Worm (Caenorhabditis elegans) whole organism, L1 larva: Measurements from ENCODE around the gene tbx-33.

ENCODE experiments used
- C04F5.9 ChIP-seq: sonication (generic microtip); optimal IDR thresholded peaks from 2 replicates; lab custom pipeline; 2016; ENCODE audit warnings: missing genetic modification characterization, missing compliant biosample characterization
- C16A3.4 ChIP-seq: fragments of 150-350 bp; optimal IDR thresholded peaks from 2 replicates; lab custom pipeline; 2014; ENCODE audit warnings: missing biosample characterization, missing genetic modification characterization
- C34B4.2 ChIP-seq: sonication (generic microtip); optimal IDR thresholded peaks from 2 replicates; lab custom pipeline; 2017; ENCODE audit warnings: mild to moderate bottlenecking, missing genetic modification characterization, missing compliant biosample characterization
- Y116A8C.19 ChIP-seq: sonication (generic microtip); optimal IDR thresholded peaks from 2 replicates; lab custom pipeline; 2016; ENCODE audit warnings: missing compliant biosample characterization, missing genetic modification characterization, borderline replicate concordance
- aha-1 ChIP-seq: fragments of 150-350 bp; optimal IDR thresholded peaks from 2 replicates; lab custom pipeline; 2014; ENCODE audit warnings: missing biosample characterization, missing genetic modification characterization
- aly-2 ChIP-seq: fragments of 150-350 bp; optimal IDR thresholded peaks from 2 replicates; lab custom pipeline; 2014; ENCODE audit warnings: missing biosample characterization, missing genetic modification characterization
- ama-1 ChIP-seq: fragments of 150-350 bp; optimal IDR thresholded peaks from 2 replicates; lab custom pipeline; 2014
- blmp-1 ChIP-seq: fragments of 150-350 bp; optimal IDR thresholded peaks from 2 replicates; lab custom pipeline; 2014; ENCODE audit warnings: missing biosample characterization, missing genetic modification characterization
- ceh-8 ChIP-seq: fragments of 200-800 bp; sonication (Bioruptor generic); optimal IDR thresholded peaks from 2 replicates; lab custom pipeline; 2018; ENCODE audit warnings: mild to moderate bottlenecking, missing genetic modification characterization, moderate library complexity, missing compliant biosample characterization
- ceh-88 ChIP-seq: fragments of 200-800 bp; sonication (Bioruptor generic); IDR thresholded peaks from 2 replicates; pipeline ENCODE4 v1.3.6; 2022; ENCODE audit warnings: missing genetic modification characterization, missing compliant biosample characterization
- ceh-90 ChIP-seq: sonication (generic microtip); optimal IDR thresholded peaks from 2 replicates; lab custom pipeline; 2016; ENCODE audit warnings: missing genetic modification characterization, missing compliant biosample characterization
- efl-3 ChIP-seq: fragments of 200-800 bp; sonication (Bioruptor generic); optimal IDR thresholded peaks from 2 replicates; lab custom pipeline; 2018; ENCODE audit warnings: mild to moderate bottlenecking, missing genetic modification characterization, missing compliant biosample characterization
- egl-13 ChIP-seq: sonication (generic microtip); optimal IDR thresholded peaks from 2 replicates; lab custom pipeline; 2016; ENCODE audit warnings: missing genotype, missing genetic modification reagents, missing genetic modification characterization, missing compliant biosample characterization
- elt-2 ChIP-seq: sonication (generic microtip); optimal IDR thresholded peaks from 2 replicates; lab custom pipeline; 2016; ENCODE audit warnings: missing genetic modification characterization, mild to moderate bottlenecking, inconsistent platforms, missing compliant biosample characterization, missing genetic modification reagents
- elt-3 ChIP-seq, 6 experiments: fragments of 150-350 bp in 1 of 6; sonication (generic microtip); optimal IDR thresholded peaks; 2 replicates each; lab custom pipeline; 2017 to 2018; ENCODE audit warnings: missing biosample characterization in 6 of 6, missing genetic modification characterization in 6 of 6, inconsistent platforms in 1 of 6
- ets-5 ChIP-seq: fragments of 200-800 bp; sonication (Bioruptor generic); IDR thresholded peaks from 2 replicates; pipeline ENCODE4 v1.3.6; 2022; ENCODE audit warnings: missing genetic modification characterization, missing compliant biosample characterization
- fkh-8 ChIP-seq: sonication (generic microtip); optimal IDR thresholded peaks from 2 replicates; lab custom pipeline; 2016; ENCODE audit warnings: mild to moderate bottlenecking, missing genetic modification characterization, missing compliant biosample characterization
- hpl-2 ChIP-seq: fragments of 150-350 bp; optimal IDR thresholded peaks from 2 replicates; lab custom pipeline; 2014; ENCODE audit warnings: missing biosample characterization, missing genetic modification reagents, missing genetic modification characterization
- irx-1 ChIP-seq: sonication (generic microtip); optimal IDR thresholded peaks from 2 replicates; lab custom pipeline; 2016; ENCODE audit warnings: missing genetic modification characterization, missing compliant biosample characterization
- isw-1 ChIP-seq: fragments of 200-800 bp; sonication (Bioruptor generic); IDR thresholded peaks from 2 replicates; pipeline ENCODE4 v1.3.6; 2022; ENCODE audit warnings: missing genetic modification characterization, missing compliant biosample characterization
- lin-13 ChIP-seq: fragments of 150-350 bp; optimal IDR thresholded peaks from 2 replicates; lab custom pipeline; 2014; ENCODE audit warnings: missing biosample characterization, missing genetic modification reagents, missing genetic modification characterization
- lin-15B ChIP-seq: fragments of 150-350 bp; sonication (generic microtip); optimal IDR thresholded peaks from 3 replicates; lab custom pipeline; 2014; ENCODE audit warnings: missing biosample characterization, missing genetic modification characterization
- mab-9 ChIP-seq: fragments of 200-800 bp; sonication (Bioruptor generic); IDR thresholded peaks from 2 replicates; pipeline ENCODE4 v1.3.6; 2022; ENCODE audit warnings: missing genetic modification reagents, missing genetic modification characterization, missing compliant biosample characterization
- mep-1 ChIP-seq: fragments of 150-350 bp; optimal IDR thresholded peaks from 2 replicates; lab custom pipeline; 2014; ENCODE audit warnings: missing biosample characterization, missing genetic modification characterization
- nhr-11 ChIP-seq: fragments of 150-350 bp; optimal IDR thresholded peaks from 2 replicates; lab custom pipeline; 2014; ENCODE audit warnings: missing biosample characterization, missing genetic modification characterization
- nhr-12 ChIP-seq: sonication (generic microtip); optimal IDR thresholded peaks from 2 replicates; lab custom pipeline; 2017; ENCODE audit warnings: missing biosample characterization, missing genetic modification characterization
- nhr-20 ChIP-seq: sonication (generic microtip); optimal IDR thresholded peaks from 2 replicates; lab custom pipeline; 2016; ENCODE audit warnings: mild to moderate bottlenecking, missing genetic modification characterization, missing compliant biosample characterization
- nhr-47 ChIP-seq: sonication (generic microtip); optimal IDR thresholded peaks from 2 replicates; lab custom pipeline; 2016; ENCODE audit warnings: mild to moderate bottlenecking, missing genetic modification characterization, moderate library complexity, missing compliant biosample characterization
- nhr-77 ChIP-seq: fragments of 150-350 bp; optimal IDR thresholded peaks from 2 replicates; lab custom pipeline; 2014; ENCODE audit warnings: missing biosample characterization, missing genetic modification characterization
- nhr-90 ChIP-seq: sonication (generic microtip); optimal IDR thresholded peaks from 2 replicates; lab custom pipeline; 2016; ENCODE audit warnings: mild to moderate bottlenecking, missing genetic modification characterization, missing compliant biosample characterization; ENCODE audit not compliant: poor library complexity
- pqm-1 ChIP-seq: sonication (generic microtip); optimal IDR thresholded peaks from 3 replicates; lab custom pipeline; 2017; ENCODE audit warnings: missing biosample characterization, missing genetic modification characterization
- rnt-1 ChIP-seq: sonication (generic microtip); optimal IDR thresholded peaks from 2 replicates; lab custom pipeline; 2016; ENCODE audit warnings: mild to moderate bottlenecking, missing genetic modification characterization, moderate library complexity, missing compliant biosample characterization
- skn-1 ChIP-seq: fragments of 150-350 bp; optimal IDR thresholded peaks from 2 replicates; lab custom pipeline; 2014; ENCODE audit warnings: missing biosample characterization, missing genetic modification characterization
- snu-23 ChIP-seq: sonication (generic microtip); optimal IDR thresholded peaks from 2 replicates; lab custom pipeline; 2016; ENCODE audit warnings: missing genetic modification characterization, missing compliant biosample characterization
- sptf-1 ChIP-seq: fragments of 150-350 bp; optimal IDR thresholded peaks from 2 replicates; lab custom pipeline; 2014; ENCODE audit warnings: missing biosample characterization, missing genetic modification characterization
- sup-37 ChIP-seq: fragments of 200-800 bp; sonication (Bioruptor generic); optimal IDR thresholded peaks from 2 replicates; lab custom pipeline; 2018; ENCODE audit warnings: mild to moderate bottlenecking, missing genetic modification characterization, missing compliant biosample characterization
- swsn-7 ChIP-seq: sonication (generic microtip); optimal IDR thresholded peaks from 2 replicates; lab custom pipeline; 2016; ENCODE audit warnings: missing genetic modification characterization, missing compliant biosample characterization
- tlp-1 ChIP-seq: fragments of 150-350 bp; optimal IDR thresholded peaks from 2 replicates; lab custom pipeline; 2014; ENCODE audit warnings: missing biosample characterization, missing genetic modification characterization
- unc-130 ChIP-seq: fragments of 150-350 bp; optimal IDR thresholded peaks from 2 replicates; lab custom pipeline; 2017; ENCODE audit warnings: missing biosample characterization, missing genetic modification characterization, inconsistent platforms
- unc-30 ChIP-seq: sonication (generic microtip); optimal IDR thresholded peaks from 2 replicates; lab custom pipeline; 2017; ENCODE audit warnings: missing biosample characterization, missing genetic modification characterization
- unc-86 ChIP-seq: sonication (generic microtip); optimal IDR thresholded peaks from 2 replicates; lab custom pipeline; 2016; ENCODE audit warnings: missing genetic modification characterization, missing compliant biosample characterization
- xbp-1 ChIP-seq: sonication (generic microtip); optimal IDR thresholded peaks from 2 replicates; lab custom pipeline; 2016; ENCODE audit warnings: missing genetic modification characterization, missing compliant biosample characterization
- zag-1 ChIP-seq: fragments of 150-350 bp; optimal IDR thresholded peaks from 2 replicates; lab custom pipeline; 2014; ENCODE audit warnings: missing biosample characterization, missing genetic modification characterization
- ztf-4 ChIP-seq: fragments of 150-350 bp; optimal IDR thresholded peaks from 2 replicates; lab custom pipeline; 2014; ENCODE audit warnings: missing biosample characterization, missing genetic modification characterization

Gene tbx-33

DNA sequence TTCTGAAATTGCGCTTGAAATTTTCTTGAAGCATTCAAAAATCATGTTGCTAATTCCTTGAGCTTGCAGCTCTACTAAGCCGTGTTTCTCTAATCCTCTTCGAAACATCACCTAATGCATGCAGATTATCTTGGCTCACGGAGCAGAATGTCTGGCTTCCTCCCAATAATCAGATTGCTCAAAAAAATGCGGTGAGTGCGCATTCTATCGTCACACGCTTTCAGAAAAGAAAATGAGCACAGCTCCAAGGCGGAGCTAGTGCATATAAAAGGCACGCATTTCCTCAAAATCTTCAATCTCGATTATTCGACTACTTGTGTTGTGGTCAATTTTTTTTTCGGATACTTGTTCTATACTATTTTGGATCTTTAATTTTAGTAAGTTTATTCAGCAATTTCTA is 4.7 kb upstream of the tbx-33 start (continued):
- no peak for TF ChIP-seq unc-30
- TF ChIP-seq lin-13 (GFP tag; lab: Kevin White, UChicago) = no peak
- peak; percentile 53 for TF ChIP-seq swsn-7 (tag; lab: Kevin White, UChicago)
- TF ChIP-seq rnt-1 = no peak
- TF ChIP-seq isw-1 = no peak; the same call in 1 of the 2 replicates
- no peak for TF ChIP-seq nhr-12 (tag; lab: Kevin White, UChicago)
- TF ChIP-seq lin-15B (tag; lab: Kevin White, UChicago) = no peak
- no peak for TF ChIP-seq nhr-90 (tag; lab: Kevin White, UChicago)
- TF ChIP-seq irx-1 (tag; lab: Kevin White, UChicago) = no peak
- no peak for TF ChIP-seq C04F5.9 (tag; lab: Kevin White, UChicago)
- peak; percentile 81 for TF ChIP-seq egl-13
- no peak for TF ChIP-seq nhr-77 (tag; lab: Kevin White, UChicago)
- TF ChIP-seq mep-1 = peak; percentile 36
- TF ChIP-seq ztf-4 (tag; lab: Kevin White, UChicago) = no peak
- TF ChIP-seq C34B4.2 = no peak
- peak; percentile 49 for TF ChIP-seq ama-1 (lab: Kevin White, UChicago)
- TF ChIP-seq tlp-1 (tag; lab: Kevin White, UChicago) = no peak
- TF ChIP-seq efl-3 = no peak
- TF ChIP-seq ceh-90 (tag; lab: Kevin White, UChicago) = no peak
- TF ChIP-seq sup-37 (GFP tag; lab: Kevin White, UChicago) = no peak
- peak; percentile 96 for TF ChIP-seq fkh-8
- TF ChIP-seq ceh-8 = peak; percentile 55
- no peak for TF ChIP-seq pqm-1 (tag; lab: Kevin White, UChicago)
- TF ChIP-seq nhr-11 (tag; lab: Kevin White, UChicago) = no peak
- no peak for TF ChIP-seq elt-3 (tag; optimal IDR thresholded peaks at IDR 0.05; lab: Kevin White, UChicago)
- TF ChIP-seq C16A3.4 (tag; lab: Kevin White, UChicago) = no peak
- TF ChIP-seq ets-5 (GFP tag; lab: Robert Waterston, UW) = no peak
- no peak for TF ChIP-seq Y116A8C.19 (tag; lab: Kevin White, UChicago)
- TF ChIP-seq nhr-20 (tag; lab: Kevin White, UChicago) = no peak
- no peak for TF ChIP-seq blmp-1 (tag; lab: Kevin White, UChicago)
- peak; percentile 53 for TF ChIP-seq unc-86 (tag; lab: Kevin White, UChicago)
- no peak for TF ChIP-seq zag-1 (tag; lab: Kevin White, UChicago)
- peak; percentile 48 for TF ChIP-seq snu-23 (GFP tag; lab: Kevin White, UChicago)
- TF ChIP-seq skn-1 = peak; percentile 21
- no peak for TF ChIP-seq aha-1 (tag; lab: Kevin White, UChicago)
- TF ChIP-seq aly-2 (tag; lab: Kevin White, UChicago) = no peak
- TF ChIP-seq ceh-88 (GFP tag; lab: Robert Waterston, UW) = peak; percentile 40; the same call in 1 of the 2 replicates
- peak; percentile 83 for TF ChIP-seq nhr-47
- no peak for TF ChIP-seq sptf-1 (tag; lab: Kevin White, UChicago)
- TF ChIP-seq hpl-2 (GFP tag; lab: Kevin White, UChicago) = no peak
- TF ChIP-seq mab-9 (GFP tag; lab: Robert Waterston, UW) = no peak
- TF ChIP-seq xbp-1 (tag; lab: Kevin White, UChicago) = peak; percentile 6
- TF ChIP-seq unc-130 (tag; lab: Kevin White, UChicago) = no peak

DNA sequence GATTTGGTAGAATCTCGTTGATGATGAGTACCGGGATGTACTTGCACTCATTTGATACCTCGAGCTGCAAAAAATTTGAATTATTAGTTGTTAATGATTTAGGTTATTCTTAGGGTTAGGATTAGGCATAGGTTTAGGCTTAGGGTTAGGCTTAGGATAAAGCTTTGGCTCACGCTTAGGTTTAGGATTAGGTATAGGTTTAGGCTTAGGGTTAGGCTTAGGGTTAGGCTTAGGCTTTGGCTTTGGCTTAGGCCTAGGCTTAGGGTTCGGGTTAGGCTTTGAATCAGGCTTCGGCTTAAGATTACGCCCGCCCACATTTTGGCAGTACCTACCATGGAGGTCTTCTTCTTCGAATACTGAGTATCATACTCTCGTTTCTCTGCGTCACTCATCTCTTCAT is 1.6 kb downstream of the tbx-33 start:
- TF ChIP-seq elt-2 (tag; lab: Kevin White, UChicago) = no peak
